Fruit fly (Drosophila melanogaster) whole organism, embryonic: Measurements from ENCODE around the gene Polr1D.

Experiments
- CG10267 ChIP-seq: fragments of 200-800 bp; sonication (Bioruptor generic); optimal IDR thresholded peaks from 2 replicates; lab custom pipeline; 2018; ENCODE audit warnings: missing biosample characterization, mild to moderate bottlenecking, missing genetic modification characterization, moderate library complexity
- CG13123 ChIP-seq: fragments of 200-800 bp; sonication (Bioruptor generic); optimal IDR thresholded peaks from 2 replicates; lab custom pipeline; 2016; ENCODE audit warnings: missing biosample characterization, missing genetic modification characterization
- CG16815 ChIP-seq: fragments of 200-800 bp; sonication (Bioruptor generic); optimal IDR thresholded peaks from 3 replicates; lab custom pipeline; 2017; ENCODE audit warnings: missing biosample characterization, mild to moderate bottlenecking, missing genetic modification characterization
- CG17361 ChIP-seq: fragments of 200-800 bp; sonication (Bioruptor generic); IDR thresholded peaks from 3 replicates; pipeline ENCODE4 v1.3.6; 2022; ENCODE audit warnings: missing biosample characterization, missing genetic modification characterization
- CG17385 ChIP-seq: fragments of 200-800 bp; sonication (Bioruptor generic); optimal IDR thresholded peaks from 3 replicates; lab custom pipeline; 2018; ENCODE audit warnings: missing biosample characterization, mild to moderate bottlenecking, missing genetic modification characterization
- CG17612 ChIP-seq: fragments of 200-800 bp; sonication (Bioruptor generic); IDR thresholded peaks from 2 replicates; pipeline ENCODE4 v1.3.6; 2022; ENCODE audit warnings: missing biosample characterization, missing genetic modification characterization
- CG17829 ChIP-seq: fragments of 200-800 bp; optimal IDR thresholded peaks from 2 replicates; lab custom pipeline; 2019; ENCODE audit warnings: missing biosample characterization, mild to moderate bottlenecking, missing genetic modification characterization, moderate library complexity
- CG30431 ChIP-seq: fragments of 200-800 bp; sonication (Bioruptor generic); optimal IDR thresholded peaks from 2 replicates; lab custom pipeline; 2017; ENCODE audit warnings: missing biosample characterization, missing genetic modification characterization
- CG31365 ChIP-seq: fragments of 200-800 bp; sonication (Bioruptor generic); optimal IDR thresholded peaks from 2 replicates; lab custom pipeline; 2018; ENCODE audit warnings: missing biosample characterization, mild to moderate bottlenecking, missing genetic modification characterization
- CG31388 ChIP-seq: fragments of 200-800 bp; sonication (Bioruptor generic); optimal IDR thresholded peaks from 2 replicates; lab custom pipeline; 2016; ENCODE audit warnings: missing biosample characterization, missing genetic modification characterization
- CG32532 ChIP-seq: fragments of 200-800 bp; sonication (Bioruptor generic); IDR thresholded peaks from 2 replicates; pipeline ENCODE4 v1.3.6; 2022; ENCODE audit warnings: missing biosample characterization, missing genetic modification characterization
- CG3407 ChIP-seq: fragments of 200-800 bp; sonication (Bioruptor generic); optimal IDR thresholded peaks from 2 replicates; lab custom pipeline; 2018; ENCODE audit warnings: missing biosample characterization, mild to moderate bottlenecking, missing genetic modification characterization
- CG34224 ChIP-seq: fragments of 200-800 bp; sonication (Bioruptor generic); IDR thresholded peaks from 3 replicates; pipeline ENCODE4 v1.3.6; 2022; ENCODE audit warnings: missing biosample characterization, missing genetic modification characterization; ENCODE audit not compliant: partially characterized antibody
- CG43689 ChIP-seq: fragments of 200-800 bp; sonication (Bioruptor generic); IDR thresholded peaks from 2 replicates; pipeline ENCODE4 v1.3.6; 2022; ENCODE audit warnings: missing biosample characterization, missing genetic modification characterization
- CG4707 ChIP-seq: fragments of 200-800 bp; sonication (Bioruptor generic); optimal IDR thresholded peaks from 2 replicates; lab custom pipeline; 2018; ENCODE audit warnings: missing biosample characterization, mild to moderate bottlenecking, missing genetic modification characterization, moderate library complexity
- CG6175 ChIP-seq: fragments of 200-800 bp; sonication (Bioruptor generic); IDR thresholded peaks from 3 replicates; pipeline ENCODE4 v1.3.6; 2022; ENCODE audit warnings: missing biosample characterization, missing genetic modification characterization
- CG6272 ChIP-seq: fragments of 200-800 bp; sonication (Bioruptor generic); IDR thresholded peaks from 2 replicates; pipeline ENCODE4 v1.3.6; 2022; ENCODE audit warnings: missing biosample characterization, missing genetic modification characterization
- CG6765 ChIP-seq: fragments of 200-800 bp; sonication (Bioruptor generic); optimal IDR thresholded peaks from 3 replicates; lab custom pipeline; 2017; ENCODE audit warnings: missing biosample characterization, mild to moderate bottlenecking, missing genetic modification characterization
- CG8281 ChIP-seq: fragments of 200-800 bp; sonication (Bioruptor generic); optimal IDR thresholded peaks from 2 replicates; lab custom pipeline; 2018; ENCODE audit warnings: missing biosample characterization, mild to moderate bottlenecking, missing genetic modification characterization, moderate library complexity
- CG8290 ChIP-seq, 3 experiments: fragments of 200-800 bp; sonication (Bioruptor generic); optimal IDR thresholded peaks; 2 replicates each; lab custom pipeline; 2016 to 2019; ENCODE audit warnings: missing biosample characterization in 3 of 3, missing genetic modification characterization in 3 of 3, mild to moderate bottlenecking in 2 of 3, moderate library complexity in 1 of 3
- CG8765 ChIP-seq: fragments of 200-800 bp; sonication (Bioruptor generic); IDR thresholded peaks from 2 replicates; pipeline ENCODE4 v1.3.6; 2022; ENCODE audit warnings: missing biosample characterization, missing genetic modification characterization
- CG9215 ChIP-seq: fragments of 200-800 bp; sonication (Bioruptor generic); IDR thresholded peaks from 2 replicates; pipeline ENCODE4 v1.3.6; 2022; ENCODE audit warnings: missing biosample characterization, missing genetic modification characterization
- Dip3 ChIP-seq: fragments of 200-800 bp; sonication (Bioruptor generic); optimal IDR thresholded peaks from 3 replicates; lab custom pipeline; 2016; ENCODE audit warnings: missing biosample characterization, missing genetic modification characterization
- Mrtf ChIP-seq: fragments of 200-800 bp; sonication (Bioruptor generic); IDR thresholded peaks from 3 replicates; pipeline ENCODE4 v1.3.6; 2022; ENCODE audit warnings: missing biosample characterization, missing genetic modification characterization
- NfI ChIP-seq: fragments of 200-800 bp; sonication (Bioruptor generic); optimal IDR thresholded peaks from 3 replicates; lab custom pipeline; 2018; ENCODE audit warnings: missing biosample characterization, mild to moderate bottlenecking, missing genetic modification characterization, moderate library complexity
- Oaz ChIP-seq: fragments of 200-800 bp; sonication (Bioruptor generic); IDR thresholded peaks from 2 replicates; pipeline ENCODE4 v1.3.6; 2022; ENCODE audit warnings: missing biosample characterization, missing genetic modification characterization
- Trl ChIP-seq, 3 experiments: fragments of >200 bp in 2 of 3; fragments of 200-800 bp in 1 of 3; sonication (Bioruptor generic) in 1 of 3; optimal IDR thresholded peaks; 2 replicates in 1 of 3; 3 replicates in 2 of 3; lab custom pipeline; 2016 to 2017; ENCODE audit warnings: missing biosample characterization in 1 of 3, missing genetic modification characterization in 1 of 3
- Usf ChIP-seq: fragments of 200-800 bp; sonication (Bioruptor generic); optimal IDR thresholded peaks from 2 replicates; lab custom pipeline; 2017; ENCODE audit warnings: missing genotype, missing biosample characterization, missing genetic modification characterization
- abd-A ChIP-seq: fragments of 200-800 bp; sonication (Bioruptor generic); optimal IDR thresholded peaks from 3 replicates; lab custom pipeline; 2019; ENCODE audit warnings: missing biosample characterization, mild to moderate bottlenecking, missing genetic modification characterization, moderate library complexity
- az2 ChIP-seq: fragments of 200-800 bp; sonication (Bioruptor generic); optimal IDR thresholded peaks from 3 replicates; lab custom pipeline; 2016; ENCODE audit warnings: missing biosample characterization, missing genetic modification characterization
- bab2 ChIP-seq: fragments of 200-800 bp; sonication (Bioruptor generic); optimal IDR thresholded peaks from 2 replicates; lab custom pipeline; 2016; ENCODE audit warnings: missing biosample characterization, missing genetic modification characterization
- br ChIP-seq: fragments of >200 bp; optimal IDR thresholded peaks from 2 replicates; lab custom pipeline; 2017
- bsh ChIP-seq, 2 experiments: fragments of 200-800 bp; sonication (Bioruptor generic); optimal IDR thresholded peaks; 2 replicates each; lab custom pipeline; 2017 to 2018; ENCODE audit warnings: mild to moderate bottlenecking in 2 of 2, missing biosample characterization in 2 of 2, missing genetic modification characterization in 2 of 2, moderate library complexity in 1 of 2
- caup ChIP-seq: fragments of 200-800 bp; sonication (Bioruptor generic); optimal IDR thresholded peaks from 3 replicates; lab custom pipeline; 2017; ENCODE audit warnings: missing biosample characterization, mild to moderate bottlenecking, missing genetic modification characterization, moderate library complexity; ENCODE audit not compliant: severe bottlenecking
- chif ChIP-seq, 2 experiments: fragments of 200-800 bp; sonication (Bioruptor generic); optimal IDR thresholded peaks; 3 replicates each; lab custom pipeline; 2016; ENCODE audit warnings: missing biosample characterization in 2 of 2, missing genetic modification characterization in 2 of 2
- ems ChIP-seq: fragments of 200-800 bp; sonication (Bioruptor generic); optimal IDR thresholded peaks from 3 replicates; lab custom pipeline; 2016; ENCODE audit warnings: missing biosample characterization, missing genetic modification characterization
- en ChIP-seq: fragments of 200-800 bp; sonication (Bioruptor generic); optimal IDR thresholded peaks from 2 replicates; lab custom pipeline; 2016; ENCODE audit warnings: missing biosample characterization, missing genetic modification characterization
- fd102C ChIP-seq: fragments of 200-800 bp; sonication (Bioruptor generic); optimal IDR thresholded peaks from 2 replicates; lab custom pipeline; 2018; ENCODE audit warnings: missing biosample characterization, mild to moderate bottlenecking, missing genetic modification characterization, moderate library complexity
- jing ChIP-seq: fragments of 200-800 bp; sonication (Bioruptor generic); optimal IDR thresholded peaks from 2 replicates; lab custom pipeline; 2018; ENCODE audit warnings: missing biosample characterization, mild to moderate bottlenecking, missing genetic modification characterization
- jumu ChIP-seq: fragments of 200-800 bp; sonication (Bioruptor generic); optimal IDR thresholded peaks from 3 replicates; lab custom pipeline; 2016; ENCODE audit warnings: missing biosample characterization, missing genetic modification characterization
- kah ChIP-seq: fragments of 200-800 bp; sonication (Bioruptor generic); optimal IDR thresholded peaks from 2 replicates; lab custom pipeline; 2018; ENCODE audit warnings: missing biosample characterization, mild to moderate bottlenecking, missing genetic modification characterization
- nau ChIP-seq: fragments of 200-800 bp; sonication (Bioruptor generic); optimal IDR thresholded peaks from 3 replicates; lab custom pipeline; 2017; ENCODE audit warnings: missing biosample characterization, mild to moderate bottlenecking, missing genetic modification characterization, missing genetic modification reagents
- p53 ChIP-seq: fragments of 200-800 bp; sonication (Bioruptor generic); optimal IDR thresholded peaks from 2 replicates; lab custom pipeline; 2016; ENCODE audit warnings: missing biosample characterization, missing genetic modification characterization
- pros ChIP-seq: fragments of 200-800 bp; sonication (Bioruptor generic); optimal IDR thresholded peaks from 3 replicates; lab custom pipeline; 2019; ENCODE audit warnings: missing biosample characterization, mild to moderate bottlenecking, missing genetic modification characterization, moderate library complexity
- psq ChIP-seq: fragments of 200-800 bp; sonication (Bioruptor generic); optimal IDR thresholded peaks from 2 replicates; lab custom pipeline; 2017; ENCODE audit warnings: missing biosample characterization, missing genetic modification characterization
- repo ChIP-seq: fragments of 200-800 bp; sonication (Bioruptor generic); optimal IDR thresholded peaks from 2 replicates; lab custom pipeline; 2016; ENCODE audit warnings: missing biosample characterization, missing genetic modification characterization
- slp2 ChIP-seq: fragments of 200-800 bp; sonication (Bioruptor generic); optimal IDR thresholded peaks from 2 replicates; lab custom pipeline; 2016; ENCODE audit warnings: missing biosample characterization, missing genetic modification characterization
- tll ChIP-seq, 2 experiments: fragments of 200-800 bp in 1 of 2; fragments of >200 bp in 1 of 2; sonication (Bioruptor generic) in 1 of 2; optimal IDR thresholded peaks; 2 replicates each; lab custom pipeline; 2017 to 2019; ENCODE audit warnings: missing biosample characterization in 2 of 2, missing genetic modification characterization in 2 of 2, mild to moderate bottlenecking in 1 of 2, moderate library complexity in 1 of 2
- vvl ChIP-seq: fragments of 200-800 bp; sonication (Bioruptor generic); IDR thresholded peaks from 2 replicates; pipeline ENCODE4 v1.3.6; 2022; ENCODE audit warnings: missing biosample characterization, missing genetic modification characterization
- wor ChIP-seq: fragments of 200-800 bp; sonication (Bioruptor generic); IDR thresholded peaks from 2 replicates; pipeline ENCODE4 v1.3.6; 2022; ENCODE audit warnings: missing biosample characterization, missing genetic modification characterization

Gene Polr1D

DNA sequence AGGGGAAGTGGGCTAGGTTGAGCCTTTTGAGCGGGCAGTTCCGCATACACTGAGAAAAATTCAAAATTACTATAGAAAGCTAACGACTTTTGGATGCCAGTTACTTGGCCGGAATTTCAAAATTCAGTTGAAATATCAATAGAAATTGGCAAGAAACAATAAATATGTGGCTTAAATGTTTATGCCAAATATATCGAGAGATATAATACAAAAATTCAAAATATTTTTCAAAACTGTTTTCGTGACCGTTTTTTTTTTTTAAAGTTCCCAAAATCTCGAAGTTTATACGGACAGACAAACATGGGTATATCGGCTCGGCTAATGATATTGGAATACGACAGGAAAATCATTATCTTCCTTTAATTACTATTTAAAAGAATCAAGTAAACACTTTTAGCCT lies 14.0 kb downstream of the Polr1D start (continued):
- TF ChIP-seq CG43689 (GFP tag; lab: Robert Waterston, UW) = no peak
- no peak for TF ChIP-seq CG13123 (GFP tag; lab: Kevin White, UChicago)
- TF ChIP-seq tll (GFP tag; optimal IDR thresholded peaks at IDR 0.05; lab: Kevin White, UChicago) = no peak
- 0 out of 3 replicates have a peak, but pooled peaks have one; percentile 12 for TF ChIP-seq Mrtf (GFP tag; lab: Robert Waterston, UW)
- peak in 1 of 2 experiments; percentile 12 for TF ChIP-seq chif (GFP tag; optimal IDR thresholded peaks at IDR 0.05; lab: Kevin White, UChicago)
- peak; percentile 3 to 25 for TF ChIP-seq bsh (GFP tag; optimal IDR thresholded peaks at IDR 0.05; lab: Kevin White, UChicago)
- no peak for TF ChIP-seq nau
- TF ChIP-seq caup (GFP tag; lab: Kevin White, UChicago) = no peak
- TF ChIP-seq fd102C = no peak
- no peak for TF ChIP-seq br
- TF ChIP-seq Usf (GFP tag; lab: Kevin White, UChicago) = peak; percentile 2
- TF ChIP-seq CG10267 = no peak
- no peak for TF ChIP-seq jing
- TF ChIP-seq CG3407 (GFP tag; lab: Kevin White, UChicago) = no peak
- TF ChIP-seq CG17829 = no peak
- peak; percentile 68 for TF ChIP-seq CG17361
- peak; percentile 45; the same call in 1 of the 2 replicates for TF ChIP-seq CG32532 (GFP tag; lab: Robert Waterston, UW)
- no peak for TF ChIP-seq CG31388
- no peak for TF ChIP-seq pros (GFP tag; lab: Kevin White, UChicago)
- peak; percentile 10 for TF ChIP-seq ems
- TF ChIP-seq CG31365 (tag; lab: Kevin White, UChicago) = no peak
- TF ChIP-seq CG30431 (GFP tag; lab: Kevin White, UChicago) = no peak
- no peak for TF ChIP-seq jumu (GFP tag; lab: Kevin White, UChicago)
- no peak for TF ChIP-seq abd-A (tag; lab: Kevin White, UChicago)
- no peak for TF ChIP-seq p53 (GFP tag; lab: Kevin White, UChicago)
- TF ChIP-seq slp2 (GFP tag; lab: Kevin White, UChicago) = peak; percentile 46
- TF ChIP-seq wor = no peak
- no peak for TF ChIP-seq repo
- TF ChIP-seq az2 (GFP tag; lab: Kevin White, UChicago) = peak; percentile 1
- TF ChIP-seq vvl (GFP tag; lab: Robert Waterston, UW) = peak; percentile 37; the same call in 1 of the 2 replicates
- no peak for TF ChIP-seq CG8290 (GFP tag; optimal IDR thresholded peaks at IDR 0.05; lab: Kevin White, UChicago)
- no peak for TF ChIP-seq CG8290 (tag; optimal IDR thresholded peaks at IDR 0.05; lab: Kevin White, UChicago)
- no peak for TF ChIP-seq CG8765 (GFP tag; lab: Robert Waterston, UW)
- TF ChIP-seq Trl (optimal IDR thresholded peaks at IDR 0.05; lab: Kevin White, UChicago) = no peak
- no peak for TF ChIP-seq Trl (GFP tag; optimal IDR thresholded peaks at IDR 0.05; lab: Kevin White, UChicago)
- TF ChIP-seq CG16815 = no peak
- TF ChIP-seq psq (GFP tag; lab: Kevin White, UChicago) = no peak
- TF ChIP-seq CG6765 (GFP tag; lab: Kevin White, UChicago) = no peak
- no peak for TF ChIP-seq CG8281
- no peak for TF ChIP-seq CG6272 (GFP tag; lab: Robert Waterston, UW)
- no peak for TF ChIP-seq CG4707 (GFP tag; lab: Kevin White, UChicago)
- no peak for TF ChIP-seq Oaz
- no peak for TF ChIP-seq bab2 (GFP tag; lab: Kevin White, UChicago)
- TF ChIP-seq CG34224 (GFP tag; lab: Robert Waterston, UW) = no peak
- TF ChIP-seq CG17385 (GFP tag; lab: Kevin White, UChicago) = no peak
- TF ChIP-seq CG9215 (GFP tag; lab: Robert Waterston, UW) = peak; percentile 38; the same call in 1 of the 2 replicates
- TF ChIP-seq NfI = no peak
- peak; percentile 37 for TF ChIP-seq Dip3
- no peak for TF ChIP-seq en (GFP tag; lab: Kevin White, UChicago)
- TF ChIP-seq CG17612 (GFP tag; lab: Robert Waterston, UW) = 0 out of 2 replicates have a peak, but pooled peaks have one; percentile 15
- TF ChIP-seq CG6175 (GFP tag; lab: Robert Waterston, UW) = no peak
- TF ChIP-seq kah (GFP tag; lab: Kevin White, UChicago) = no peak
